Worm (Caenorhabditis elegans) whole organism, late embryonic: ENCODE data around the gene col-186.

Experiments
- C38D4.7 ChIP-seq: fragments of 200-800 bp; sonication (Bioruptor generic); optimal IDR thresholded peaks from 2 replicates; lab custom pipeline; 2018; ENCODE audit warnings: mild to moderate bottlenecking, missing genetic modification characterization, moderate library complexity, missing compliant biosample characterization
- K02D7.2 ChIP-seq: sonication (generic microtip); optimal IDR thresholded peaks from 2 replicates; lab custom pipeline; 2017; ENCODE audit warnings: mild to moderate bottlenecking, missing genetic modification characterization, missing compliant biosample characterization
- K09A11.1 ChIP-seq: sonication (generic microtip); optimal IDR thresholded peaks from 2 replicates; lab custom pipeline; 2017; ENCODE audit warnings: antibody characterized with exemption, mild to moderate bottlenecking, missing genetic modification characterization, missing compliant biosample characterization; ENCODE audit not compliant: insufficient read depth
- ama-1 ChIP-seq: fragments of 150-350 bp; optimal IDR thresholded peaks from 2 replicates; lab custom pipeline; 2014
- ceh-14 ChIP-seq: sonication (generic microtip); optimal IDR thresholded peaks from 2 replicates; lab custom pipeline; 2016; ENCODE audit warnings: missing genotype, missing genetic modification characterization, missing compliant biosample characterization
- ceh-2 ChIP-seq: sonication (generic microtip); optimal IDR thresholded peaks from 2 replicates; lab custom pipeline; 2016; ENCODE audit warnings: missing genotype, missing genetic modification characterization, missing compliant biosample characterization
- ceh-24 ChIP-seq: sonication (generic microtip); optimal IDR thresholded peaks from 2 replicates; lab custom pipeline; 2016; ENCODE audit warnings: mild to moderate bottlenecking, missing genetic modification characterization, missing compliant biosample characterization
- ceh-31 ChIP-seq: sonication (generic microtip); optimal IDR thresholded peaks from 2 replicates; lab custom pipeline; 2016; ENCODE audit warnings: missing genetic modification characterization, missing compliant biosample characterization
- ceh-34 ChIP-seq: sonication (generic microtip); optimal IDR thresholded peaks from 2 replicates; lab custom pipeline; 2016; ENCODE audit warnings: mild to moderate bottlenecking, missing genetic modification characterization, missing compliant biosample characterization
- ceh-45 ChIP-seq: fragments of 200-800 bp; sonication (Bioruptor generic); IDR thresholded peaks from 2 replicates; pipeline ENCODE4 v1.3.6; 2022; ENCODE audit warnings: missing genetic modification reagents, missing genetic modification characterization, missing compliant biosample characterization
- ceh-6 ChIP-seq: fragments of 200-800 bp; sonication (Bioruptor generic); optimal IDR thresholded peaks from 2 replicates; lab custom pipeline; 2018; ENCODE audit warnings: mild to moderate bottlenecking, missing genetic modification characterization, missing compliant biosample characterization
- che-1 ChIP-seq: sonication (generic microtip); optimal IDR thresholded peaks from 2 replicates; lab custom pipeline; 2016; ENCODE audit warnings: mild to moderate bottlenecking, missing genetic modification characterization, missing compliant biosample characterization
- elt-2 ChIP-seq: sonication (generic microtip); optimal IDR thresholded peaks from 2 replicates; lab custom pipeline; 2016; ENCODE audit warnings: missing genetic modification reagents, missing genetic modification characterization, missing compliant biosample characterization
- ets-4 ChIP-seq: sonication (generic microtip); optimal IDR thresholded peaks from 2 replicates; lab custom pipeline; 2016; ENCODE audit warnings: missing genetic modification characterization, missing compliant biosample characterization
- fax-1 ChIP-seq: sonication (generic microtip); optimal IDR thresholded peaks from 2 replicates; lab custom pipeline; 2016; ENCODE audit warnings: missing genotype, missing genetic modification characterization, missing compliant biosample characterization
- fkh-10 ChIP-seq: fragments of 150-350 bp; optimal IDR thresholded peaks from 2 replicates; lab custom pipeline; 2014; ENCODE audit warnings: missing biosample characterization, missing genetic modification reagents, missing genetic modification characterization
- fkh-6 ChIP-seq: sonication (generic microtip); optimal IDR thresholded peaks from 2 replicates; lab custom pipeline; 2016; ENCODE audit warnings: missing genetic modification characterization, missing compliant biosample characterization
- hlh-15 ChIP-seq: sonication (generic microtip); optimal IDR thresholded peaks from 2 replicates; lab custom pipeline; 2016; ENCODE audit warnings: missing genetic modification characterization, missing compliant biosample characterization
- hlh-6 ChIP-seq: sonication (generic microtip); optimal IDR thresholded peaks from 2 replicates; lab custom pipeline; 2016; ENCODE audit warnings: missing genotype, missing genetic modification characterization, missing compliant biosample characterization
- lin-11 ChIP-seq: fragments of 200-800 bp; sonication (Bioruptor generic); optimal IDR thresholded peaks from 2 replicates; lab custom pipeline; 2018; ENCODE audit warnings: mild to moderate bottlenecking, missing genetic modification characterization, missing compliant biosample characterization
- mec-3 ChIP-seq: sonication (generic microtip); optimal IDR thresholded peaks from 2 replicates; lab custom pipeline; 2016; ENCODE audit warnings: borderline replicate concordance, missing genetic modification characterization, missing compliant biosample characterization
- nhr-11 ChIP-seq: fragments of 150-350 bp; optimal IDR thresholded peaks from 2 replicates; lab custom pipeline; 2014; ENCODE audit warnings: missing biosample characterization, missing genetic modification characterization
- odd-2 ChIP-seq: sonication (generic microtip); optimal IDR thresholded peaks from 2 replicates; lab custom pipeline; 2017; ENCODE audit warnings: antibody characterized with exemption, mild to moderate bottlenecking, missing genetic modification characterization, missing compliant biosample characterization
- pag-3 ChIP-seq: sonication (generic microtip); optimal IDR thresholded peaks from 2 replicates; lab custom pipeline; 2016; ENCODE audit warnings: missing compliant biosample characterization, missing genetic modification characterization, borderline replicate concordance
- pax-1 ChIP-seq: fragments of 150-350 bp; optimal IDR thresholded peaks from 2 replicates; lab custom pipeline; 2014; ENCODE audit warnings: missing biosample characterization, missing genetic modification characterization
- pqm-1 ChIP-seq: sonication (generic microtip); optimal IDR thresholded peaks from 2 replicates; lab custom pipeline; 2016; ENCODE audit warnings: missing genetic modification characterization, missing compliant biosample characterization
- sox-2 ChIP-seq: fragments of 200-800 bp; sonication (Bioruptor generic); IDR thresholded peaks from 2 replicates; pipeline ENCODE4 v1.3.6; 2022; ENCODE audit warnings: missing genetic modification reagents, missing genetic modification characterization, missing compliant biosample characterization
- syd-9 ChIP-seq: sonication (generic microtip); optimal IDR thresholded peaks from 2 replicates; lab custom pipeline; 2016; ENCODE audit warnings: mild to moderate bottlenecking, missing genetic modification characterization, moderate library complexity, missing compliant biosample characterization
- unc-3 ChIP-seq, 2 experiments: fragments of 200-800 bp in 1 of 2; sonication (Bioruptor generic) in 1 of 2; sonication (generic microtip) in 1 of 2; conservative IDR thresholded peaks in 1 of 2; optimal IDR thresholded peaks in 1 of 2; 2 replicates each; pipeline versions ENCODE4 v1.3.6 to Lab custom; 2016 to 2022; ENCODE audit warnings: missing compliant biosample characterization in 2 of 2, missing genetic modification characterization in 2 of 2, missing genetic modification reagents in 1 of 2
- unc-42 ChIP-seq: sonication (generic microtip); optimal IDR thresholded peaks from 2 replicates; lab custom pipeline; 2016; ENCODE audit warnings: missing genotype, missing genetic modification characterization, missing compliant biosample characterization
- zip-5 ChIP-seq: sonication (generic microtip); optimal IDR thresholded peaks from 2 replicates; lab custom pipeline; 2016; ENCODE audit warnings: missing genetic modification characterization, missing compliant biosample characterization

col-186 gene

ce11 chrX:15945806-15946205 is 5.5 kb upstream of the col-186 start:
- peak; percentile 12 for TF ChIP-seq mec-3 (tag; lab: Kevin White, UChicago)
- TF ChIP-seq ama-1 (lab: Kevin White, UChicago): no peak

ce11 chrX:15953086-15953485 is 1.8 kb downstream of the col-186 start:
- TF ChIP-seq lin-11 (tag; lab: Kevin White, UChicago) (no peak), hlh-6 (tag; lab: Kevin White, UChicago) (no peak), che-1 (tag; lab: Kevin White, UChicago) (no peak), fkh-10 (GFP tag; lab: Kevin White, UChicago) (no peak), ceh-45 (GFP tag; lab: Robert Waterston, UW) (no peak), zip-5 (tag; lab: Kevin White, UChicago) (no peak), ceh-24 (no peak)

ce11 chrX:15953611-15954010 is 2.3 kb downstream of the col-186 start:
- no peak for TF ChIP-seq hlh-15 (tag; lab: Kevin White, UChicago)
- TF ChIP-seq odd-2 (tag; lab: Kevin White, UChicago): no peak
- no peak for TF ChIP-seq pax-1 (tag; lab: Kevin White, UChicago)
- no peak for TF ChIP-seq ceh-2 (tag; lab: Kevin White, UChicago)
- no peak for TF ChIP-seq sox-2 (GFP tag; lab: Robert Waterston, UW)
- TF ChIP-seq fax-1 (tag; lab: Kevin White, UChicago): no peak
- no peak for TF ChIP-seq ceh-6 (GFP tag; lab: Kevin White, UChicago)
- no peak for TF ChIP-seq syd-9
- no peak for TF ChIP-seq unc-42 (tag; lab: Kevin White, UChicago)
- TF ChIP-seq pag-3 (tag; lab: Kevin White, UChicago): no peak
- TF ChIP-seq pqm-1 (tag; lab: Kevin White, UChicago): no peak
- TF ChIP-seq hlh-6 (tag; lab: Kevin White, UChicago): no peak
- TF ChIP-seq ceh-14 (tag; lab: Kevin White, UChicago): no peak
- no peak for TF ChIP-seq fkh-10 (GFP tag; lab: Kevin White, UChicago)
- no peak for TF ChIP-seq che-1 (tag; lab: Kevin White, UChicago)
- TF ChIP-seq unc-3 (GFP tag; conservative IDR thresholded peaks at IDR 0.05; lab: Robert Waterston, UW): no peak
- no peak for TF ChIP-seq unc-3 (tag; optimal IDR thresholded peaks at IDR 0.05; lab: Kevin White, UChicago)
- TF ChIP-seq fkh-6 (tag; lab: Kevin White, UChicago): no peak
- TF ChIP-seq elt-2 (tag; lab: Kevin White, UChicago): no peak

ce11 chrX:15958767-15959166 is 7.5 kb downstream of the col-186 start, which contains the start of gene C09G1.5:
C09G1.5 (plus strand) TSS chrX:15959067.
- TF ChIP-seq ets-4 (tag; lab: Kevin White, UChicago): no peak
- TF ChIP-seq C38D4.7 (GFP tag; lab: Kevin White, UChicago): no peak
- no peak for TF ChIP-seq pag-3 (tag; lab: Kevin White, UChicago)
- no peak for TF ChIP-seq fkh-10 (GFP tag; lab: Kevin White, UChicago)
- no peak for TF ChIP-seq sox-2 (GFP tag; lab: Robert Waterston, UW)
- TF ChIP-seq ceh-31 (tag; lab: Kevin White, UChicago): no peak
- no peak for TF ChIP-seq fax-1 (tag; lab: Kevin White, UChicago)
- no peak for TF ChIP-seq hlh-15 (tag; lab: Kevin White, UChicago)
- no peak for TF ChIP-seq nhr-11
- no peak for TF ChIP-seq ceh-34 (tag; lab: Kevin White, UChicago)
- TF ChIP-seq lin-11 (tag; lab: Kevin White, UChicago): no peak
- no peak for TF ChIP-seq K02D7.2 (tag; lab: Kevin White, UChicago)

ce11 chrX:15982630-15983029 is 31.3 kb downstream of the col-186 start, which contains the start of gene C09G1.2:
C09G1.2 (minus strand) TSS chrX:15982730.
- no peak for TF ChIP-seq K09A11.1 (tag; lab: Kevin White, UChicago)
